Worm (Caenorhabditis elegans) whole organism, L4 larva: Measurements from ENCODE around the gene T24C2.5.
A peak's percentile ranks its signal among the peaks of the same experiment; 100 is the strongest.

Experiments used
- F10B5.3 ChIP-seq: sonication (generic microtip); optimal IDR thresholded peaks from 2 replicates; lab custom pipeline; 2016; ENCODE audit warnings: mild to moderate bottlenecking, missing genetic modification characterization, missing compliant biosample characterization
- F26F4.8 ChIP-seq: fragments of 200-800 bp; sonication (Bioruptor generic); conservative IDR thresholded peaks from 2 replicates; pipeline ENCODE4 v1.3.6; 2022; ENCODE audit warnings: missing genetic modification characterization, missing compliant biosample characterization
- F49E8.2 ChIP-seq: sonication (generic microtip); optimal IDR thresholded peaks from 2 replicates; lab custom pipeline; 2016; ENCODE audit warnings: missing compliant biosample characterization, mild to moderate bottlenecking, missing genetic modification characterization, borderline replicate concordance
- T20F7.1 ChIP-seq: fragments of 200-800 bp; sonication (Bioruptor generic); optimal IDR thresholded peaks from 2 replicates; lab custom pipeline; 2018; ENCODE audit warnings: mild to moderate bottlenecking, missing genetic modification characterization, missing compliant biosample characterization
- Y75B8A.6 ChIP-seq: fragments of 200-800 bp; sonication (Bioruptor generic); IDR thresholded peaks from 2 replicates; pipeline ENCODE4 v1.3.6; 2022; ENCODE audit warnings: missing genetic modification reagents, missing genetic modification characterization, missing compliant biosample characterization
- ZK337.2 ChIP-seq: fragments of 200-800 bp; sonication (Bioruptor generic); IDR thresholded peaks from 2 replicates; pipeline ENCODE4 v1.3.6; 2022; ENCODE audit warnings: missing genetic modification reagents, missing genetic modification characterization, missing compliant biosample characterization
- ZK546.5 ChIP-seq, 2 experiments: sonication (generic microtip); optimal IDR thresholded peaks; 2 replicates each; lab custom pipeline; 2017; ENCODE audit warnings: missing biosample characterization in 2 of 2, missing genetic modification characterization in 2 of 2
- aha-1 ChIP-seq: fragments of 150-350 bp; peaks from one replicate; lab custom pipeline; 2014; ENCODE audit warnings: missing biosample characterization, missing genetic modification characterization
- ama-1 ChIP-seq: fragments of 150-350 bp; optimal IDR thresholded peaks from 2 replicates; lab custom pipeline; 2014; ENCODE audit warnings: inconsistent platforms, mixed read lengths
- attf-4 ChIP-seq: sonication (generic microtip); optimal IDR thresholded peaks from 3 replicates; lab custom pipeline; 2017; ENCODE audit warnings: missing biosample characterization, missing genetic modification characterization
- ceh-20 ChIP-seq: fragments of 200-800 bp; sonication (Bioruptor generic); IDR thresholded peaks from 2 replicates; pipeline ENCODE4 v1.3.6; 2022; ENCODE audit warnings: missing genetic modification reagents, missing genetic modification characterization, missing compliant biosample characterization
- ceh-28 ChIP-seq: fragments of 150-350 bp; optimal IDR thresholded peaks from 2 replicates; lab custom pipeline; 2014; ENCODE audit warnings: missing biosample characterization, missing genetic modification reagents, missing genetic modification characterization
- cey-2 ChIP-seq: sonication (generic microtip); optimal IDR thresholded peaks from 3 replicates; lab custom pipeline; 2017; ENCODE audit warnings: missing genetic modification characterization, mild to moderate bottlenecking, missing compliant biosample characterization, antibody characterized with exemption, borderline replicate concordance; ENCODE audit not compliant: insufficient read depth
- ctbp-1 ChIP-seq: fragments of 200-800 bp; sonication (Bioruptor generic); IDR thresholded peaks from 2 replicates; pipeline ENCODE4 v1.3.6; 2022; ENCODE audit warnings: missing genetic modification reagents, missing genetic modification characterization, missing compliant biosample characterization
- daf-12 ChIP-seq: fragments of 150-350 bp; optimal IDR thresholded peaks from 2 replicates; lab custom pipeline; 2014; ENCODE audit warnings: missing biosample characterization, missing genetic modification reagents, missing genetic modification characterization
- daf-16 ChIP-seq, 3 experiments: sonication (generic microtip); optimal IDR thresholded peaks; 2 replicates each; lab custom pipeline; 2016 to 2017; ENCODE audit warnings: missing genetic modification characterization in 3 of 3, missing genetic modification reagents in 3 of 3, mild to moderate bottlenecking in 2 of 3, missing compliant biosample characterization in 2 of 3, missing biosample characterization in 1 of 3, moderate library complexity in 1 of 3
- daf-19 ChIP-seq: fragments of 200-800 bp; sonication (Bioruptor generic); conservative IDR thresholded peaks from 2 replicates; pipeline ENCODE4 v1.3.6; 2022; ENCODE audit warnings: missing genetic modification characterization, missing compliant biosample characterization
- dmd-6 ChIP-seq: fragments of 200-800 bp; sonication (Bioruptor generic); IDR thresholded peaks from 2 replicates; pipeline ENCODE4 v1.3.6; 2022; ENCODE audit warnings: missing genetic modification reagents, missing genetic modification characterization, missing compliant biosample characterization
- egl-43 ChIP-seq: fragments of 200-800 bp; sonication (Bioruptor generic); IDR thresholded peaks from 2 replicates; pipeline ENCODE4 v1.3.6; 2022; ENCODE audit warnings: missing genetic modification reagents, missing genetic modification characterization, missing compliant biosample characterization
- fos-1 ChIP-seq: fragments of 150-350 bp; optimal IDR thresholded peaks from 2 replicates; lab custom pipeline; 2014; ENCODE audit warnings: missing biosample characterization, missing genetic modification characterization
- gei-8 ChIP-seq: fragments of 200-800 bp; sonication (Bioruptor generic); optimal IDR thresholded peaks from 2 replicates; lab custom pipeline; 2018; ENCODE audit warnings: mild to moderate bottlenecking, missing genetic modification characterization, missing compliant biosample characterization
- hlh-11 ChIP-seq: fragments of 200-800 bp; sonication (Bioruptor generic); optimal IDR thresholded peaks from 2 replicates; lab custom pipeline; 2018; ENCODE audit warnings: mild to moderate bottlenecking, missing genetic modification characterization, missing compliant biosample characterization
- hlh-30 ChIP-seq: sonication (generic microtip); optimal IDR thresholded peaks from 2 replicates; lab custom pipeline; 2017; ENCODE audit warnings: antibody characterized with exemption, mild to moderate bottlenecking, missing genetic modification characterization, missing compliant biosample characterization; ENCODE audit not compliant: insufficient read depth
- hmg-1.1 ChIP-seq: fragments of 200-800 bp; sonication (Bioruptor generic); IDR thresholded peaks from 2 replicates; pipeline ENCODE4 v1.3.6; 2022; ENCODE audit warnings: missing genetic modification reagents, missing genetic modification characterization, missing compliant biosample characterization
- lin-1 ChIP-seq: fragments of 200-800 bp; sonication (Bioruptor generic); IDR thresholded peaks from 2 replicates; pipeline ENCODE4 v1.3.6; 2022; ENCODE audit warnings: missing genetic modification reagents, missing genetic modification characterization, missing compliant biosample characterization
- lin-13 ChIP-seq: fragments of 150-350 bp; optimal IDR thresholded peaks from 2 replicates; lab custom pipeline; 2014; ENCODE audit warnings: missing biosample characterization, missing genetic modification reagents, missing genetic modification characterization
- lin-29 ChIP-seq: fragments of 200-800 bp; sonication (Bioruptor generic); IDR thresholded peaks from 2 replicates; pipeline ENCODE4 v1.3.6; 2022; ENCODE audit warnings: missing genetic modification reagents, missing genetic modification characterization, missing compliant biosample characterization
- lin-38 ChIP-seq: fragments of 200-800 bp; sonication (Bioruptor generic); IDR thresholded peaks from 2 replicates; pipeline ENCODE4 v1.3.6; 2022; ENCODE audit warnings: missing genetic modification reagents, missing genetic modification characterization, missing compliant biosample characterization
- lin-39 ChIP-seq: fragments of 150-350 bp; optimal IDR thresholded peaks from 2 replicates; lab custom pipeline; 2014; ENCODE audit warnings: missing biosample characterization, missing genetic modification reagents, missing genetic modification characterization
- madf-5 ChIP-seq, 2 experiments: fragments of 200-800 bp; sonication (Bioruptor generic); IDR thresholded peaks; 2 replicates each; pipeline ENCODE4 v1.3.6; 2022; ENCODE audit warnings: missing compliant biosample characterization in 2 of 2, missing genetic modification characterization in 2 of 2
- mdt-29 ChIP-seq: fragments of 200-800 bp; sonication (Bioruptor generic); IDR thresholded peaks from 2 replicates; pipeline ENCODE4 v1.3.6; 2022; ENCODE audit warnings: missing genetic modification reagents, missing genetic modification characterization, missing compliant biosample characterization
- mep-1 ChIP-seq: fragments of 150-350 bp; sonication (generic microtip); optimal IDR thresholded peaks from 3 replicates; lab custom pipeline; 2014; ENCODE audit warnings: missing biosample characterization, missing genetic modification characterization
- nhr-102 ChIP-seq: sonication (generic microtip); optimal IDR thresholded peaks from 2 replicates; lab custom pipeline; 2016; ENCODE audit warnings: mild to moderate bottlenecking, missing genetic modification characterization, moderate library complexity, missing compliant biosample characterization
- nhr-111 ChIP-seq: fragments of 200-800 bp; sonication (Bioruptor generic); optimal IDR thresholded peaks from 2 replicates; lab custom pipeline; 2018; ENCODE audit warnings: mild to moderate bottlenecking, missing genetic modification characterization, missing compliant biosample characterization
- nhr-48 ChIP-seq: sonication (generic microtip); optimal IDR thresholded peaks from 2 replicates; lab custom pipeline; 2016; ENCODE audit warnings: mild to moderate bottlenecking, missing genetic modification characterization, missing compliant biosample characterization
- nhr-6 ChIP-seq: fragments of 150-350 bp; optimal IDR thresholded peaks from 2 replicates; lab custom pipeline; 2014; ENCODE audit warnings: missing biosample characterization, missing genetic modification characterization
- nhr-76 ChIP-seq: fragments of 150-350 bp; optimal IDR thresholded peaks from 2 replicates; lab custom pipeline; 2014; ENCODE audit warnings: missing biosample characterization, missing genetic modification characterization
- nhr-77 ChIP-seq: fragments of 150-350 bp; optimal IDR thresholded peaks from 2 replicates; lab custom pipeline; 2014; ENCODE audit warnings: missing biosample characterization, missing genetic modification characterization
- pqm-1 ChIP-seq: sonication (generic microtip); optimal IDR thresholded peaks from 2 replicates; lab custom pipeline; 2017; ENCODE audit warnings: missing biosample characterization, missing genetic modification characterization
- rbr-2 ChIP-seq: sonication (generic microtip); optimal IDR thresholded peaks from 2 replicates; lab custom pipeline; 2016; ENCODE audit warnings: missing genotype, missing genetic modification characterization, missing compliant biosample characterization
- saeg-2 ChIP-seq: fragments of 200-800 bp; sonication (Bioruptor generic); IDR thresholded peaks from 2 replicates; pipeline ENCODE4 v1.3.6; 2022; ENCODE audit warnings: missing genetic modification reagents, missing genetic modification characterization, missing compliant biosample characterization
- tag-97 ChIP-seq: fragments of 200-800 bp; sonication (Bioruptor generic); IDR thresholded peaks from 2 replicates; pipeline ENCODE4 v1.3.6; 2022; ENCODE audit warnings: missing genetic modification characterization, missing compliant biosample characterization
- tra-1 ChIP-seq: fragments of 200-800 bp; sonication (Bioruptor generic); IDR thresholded peaks from 2 replicates; pipeline ENCODE4 v1.3.6; 2022; ENCODE audit warnings: missing genetic modification reagents, missing genetic modification characterization, missing compliant biosample characterization
- unc-62 ChIP-seq, 3 experiments: fragments of 150-350 bp in 1 of 3; sonication (generic microtip); optimal IDR thresholded peaks in 2 of 3; peaks in 1 of 3; 1 replicate in 1 of 3; 2 replicates in 2 of 3; lab custom pipeline; 2014 to 2017; ENCODE audit warnings: missing biosample characterization in 3 of 3, missing genetic modification characterization in 3 of 3, missing genetic modification reagents in 3 of 3, missing genotype in 1 of 3
- zfp-2 ChIP-seq: sonication (generic microtip); optimal IDR thresholded peaks from 2 replicates; lab custom pipeline; 2016; ENCODE audit warnings: mild to moderate bottlenecking, missing genetic modification characterization, missing compliant biosample characterization
- zfp-3 ChIP-seq: fragments of 200-800 bp; sonication (Bioruptor generic); conservative IDR thresholded peaks from 2 replicates; pipeline ENCODE4 v1.3.6; 2022; ENCODE audit warnings: missing genetic modification reagents, missing genetic modification characterization, missing compliant biosample characterization
- zip-2 ChIP-seq: fragments of 150-350 bp; optimal IDR thresholded peaks from 2 replicates; lab custom pipeline; 2014; ENCODE audit warnings: missing biosample characterization, missing genetic modification characterization
- ztf-7 ChIP-seq: fragments of 150-350 bp; optimal IDR thresholded peaks from 2 replicates; lab custom pipeline; 2014; ENCODE audit warnings: missing biosample characterization, missing genetic modification characterization

The T24C2.5 gene

DNA sequence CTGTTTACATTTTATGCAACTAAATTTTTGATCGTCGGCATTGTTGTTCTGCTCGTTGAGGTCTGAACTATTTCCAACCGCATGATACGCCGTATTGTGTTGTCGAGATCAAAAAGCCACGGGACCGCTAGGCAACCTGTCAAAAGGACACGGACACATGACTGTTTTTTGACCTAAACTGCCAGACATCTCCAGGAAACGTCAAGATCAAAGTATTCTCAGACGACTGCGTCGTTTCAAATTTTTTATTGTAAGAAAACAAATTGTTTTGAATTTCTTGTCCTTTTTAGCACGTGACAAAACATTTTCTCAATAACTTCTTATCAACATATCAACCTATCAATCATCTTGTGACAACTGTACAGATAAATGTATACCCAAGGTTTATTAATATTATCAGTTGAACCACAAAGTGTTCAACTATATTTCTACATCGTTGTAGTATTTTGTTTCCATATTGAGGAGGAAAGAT is 32.1 kb upstream of the T24C2.5 start (continued):
- TF ChIP-seq tra-1 (GFP tag; lab: Robert Waterston, UW) (peak; percentile 71; the same call in 1 of the 2 replicates), ZK337.2 (GFP tag; lab: Robert Waterston, UW) (no peak), T20F7.1 (GFP tag; lab: Kevin White, UChicago) (peak; percentile 80), F49E8.2 (tag; lab: Kevin White, UChicago) (no peak), unc-62 (GFP tag; optimal IDR thresholded peaks at IDR 0.05 in 1 of 2; lab: Kevin White, UChicago) (peak; percentile 57 to 99), unc-62 (tag; optimal IDR thresholded peaks at IDR 0.05; lab: Kevin White, UChicago) (no peak), lin-38 (GFP tag; lab: Robert Waterston, UW) (peak; percentile 47; the same call in 1 of the 2 replicates), fos-1 (tag; lab: Kevin White, UChicago) (no peak), Y75B8A.6 (GFP tag; lab: Robert Waterston, UW) (no peak), aha-1 (tag; lab: Kevin White, UChicago) (peak; percentile 90), zfp-2 (tag; lab: Kevin White, UChicago) (no peak), madf-5 (GFP tag; IDR thresholded peaks at IDR 0.05; lab: Robert Waterston, UW) (no peak), gei-8 (GFP tag; lab: Kevin White, UChicago) (peak; percentile 77), zip-2 (no peak), F10B5.3 (tag; lab: Kevin White, UChicago) (no peak), F26F4.8 (no peak), daf-16 (GFP tag; optimal IDR thresholded peaks at IDR 0.05; lab: Kevin White, UChicago) (peak in 1 of 2 experiments; percentile 54), daf-16 (tag; optimal IDR thresholded peaks at IDR 0.05; lab: Kevin White, UChicago) (peak; percentile 95), nhr-102 (tag; lab: Kevin White, UChicago) (peak; percentile 94), ama-1 (lab: Kevin White, UChicago) (no peak), zfp-3 (GFP tag; lab: Robert Waterston, UW) (peak; percentile 14; the same call in 1 of the 2 replicates), nhr-77 (tag; lab: Kevin White, UChicago) (peak; percentile 76), lin-29 (GFP tag; lab: Robert Waterston, UW) (no peak; the same call in 1 of the 2 replicates), egl-43 (GFP tag; lab: Robert Waterston, UW) (no peak), daf-19 (GFP tag; lab: Robert Waterston, UW) (no peak), mdt-29 (0 out of 2 replicates have a peak, but pooled peaks have one; percentile 63), daf-12 (tag; lab: Kevin White, UChicago) (no peak), cey-2 (peak; percentile 24), hmg-1.1 (GFP tag; lab: Robert Waterston, UW) (no peak), pqm-1 (tag; lab: Kevin White, UChicago) (peak; percentile 76), ceh-20 (GFP tag; lab: Robert Waterston, UW) (peak; percentile 96), ceh-28 (tag; lab: Kevin White, UChicago) (no peak), saeg-2 (GFP tag; lab: Robert Waterston, UW) (peak; percentile 84; the same call in 1 of the 2 replicates)

ce11 chrX:14503282-14503681 is 30.9 kb upstream of the T24C2.5 start:
- TF ChIP-seq nhr-48 (tag; lab: Kevin White, UChicago) (peak; percentile 18), mep-1 (tag; lab: Kevin White, UChicago) (no peak), pqm-1 (tag; lab: Kevin White, UChicago) (no peak), attf-4 (tag; lab: Kevin White, UChicago) (no peak), daf-16 (GFP tag; optimal IDR thresholded peaks at IDR 0.05; lab: Kevin White, UChicago) (peak in 1 of 2 experiments; percentile 56), daf-16 (tag; optimal IDR thresholded peaks at IDR 0.05; lab: Kevin White, UChicago) (no peak), rbr-2 (no peak), dmd-6 (peak; percentile 52), lin-13 (GFP tag; lab: Kevin White, UChicago) (no peak), tag-97 (no peak), lin-38 (GFP tag; lab: Robert Waterston, UW) (no peak), nhr-111 (GFP tag; lab: Kevin White, UChicago) (no peak), fos-1 (tag; lab: Kevin White, UChicago) (no peak), ZK546.5 (tag; optimal IDR thresholded peaks at IDR 0.05; lab: Kevin White, UChicago) (no peak), nhr-76 (tag; lab: Kevin White, UChicago) (no peak), unc-62 (GFP tag; optimal IDR thresholded peaks at IDR 0.05 in 1 of 2; lab: Kevin White, UChicago) (peak in 1 of 2 experiments; percentile 19), unc-62 (tag; optimal IDR thresholded peaks at IDR 0.05; lab: Kevin White, UChicago) (no peak), nhr-6 (tag; lab: Kevin White, UChicago) (no peak), gei-8 (GFP tag; lab: Kevin White, UChicago) (no peak), zfp-3 (GFP tag; lab: Robert Waterston, UW) (no peak), lin-1 (GFP tag; lab: Robert Waterston, UW) (no peak), ztf-7 (no peak), ctbp-1 (GFP tag; lab: Robert Waterston, UW) (no peak), hlh-11 (tag; lab: Kevin White, UChicago) (peak; percentile 69), lin-39 (tag; lab: Kevin White, UChicago) (no peak), hlh-30 (tag; lab: Kevin White, UChicago) (peak; percentile 25)
